Fruit fly (Drosophila melanogaster) whole organism, pupa: Measurements from ENCODE around the gene Fas1.
A peak's percentile ranks its signal among the peaks of the same experiment; 100 is the strongest.

Experiments
- CG10348 ChIP-seq: fragments of 200-800 bp; sonication (Bioruptor generic); IDR thresholded peaks from 2 replicates; pipeline ENCODE4 v1.3.6; 2022; ENCODE audit warnings: missing biosample characterization, missing genetic modification characterization
- CG12605 ChIP-seq: fragments of 200-800 bp; sonication (Bioruptor generic); IDR thresholded peaks from 2 replicates; pipeline ENCODE4 v1.3.6; 2022; ENCODE audit warnings: missing biosample characterization, missing genetic modification characterization
- CG13204 ChIP-seq: fragments of 200-800 bp; sonication (Bioruptor generic); optimal IDR thresholded peaks from 2 replicates; lab custom pipeline; 2018; ENCODE audit warnings: missing biosample characterization, mild to moderate bottlenecking, missing genetic modification characterization, moderate library complexity
- CG14655 ChIP-seq: fragments of 200-800 bp; sonication (Bioruptor generic); optimal IDR thresholded peaks from 3 replicates; lab custom pipeline; 2017; ENCODE audit warnings: mild to moderate bottlenecking, missing biosample characterization, missing genetic modification reagents, missing genetic modification characterization
- CG15710 ChIP-seq: fragments of 200-800 bp; sonication (Bioruptor generic); optimal IDR thresholded peaks from 2 replicates; lab custom pipeline; 2018; ENCODE audit warnings: missing biosample characterization, mild to moderate bottlenecking, missing genetic modification characterization, moderate library complexity
- CG17806 ChIP-seq: fragments of 200-800 bp; sonication (Bioruptor generic); optimal IDR thresholded peaks from 2 replicates; lab custom pipeline; 2018; ENCODE audit warnings: missing biosample characterization, mild to moderate bottlenecking, missing genetic modification characterization, moderate library complexity
- CG32121 ChIP-seq: fragments of 200-800 bp; sonication (Bioruptor generic); IDR thresholded peaks from 2 replicates; pipeline ENCODE4 v1.3.6; 2022; ENCODE audit warnings: missing biosample characterization, missing genetic modification characterization
- CG34367 ChIP-seq: fragments of 200-800 bp; sonication (Bioruptor generic); optimal IDR thresholded peaks from 2 replicates; lab custom pipeline; 2018; ENCODE audit warnings: missing biosample characterization, mild to moderate bottlenecking, missing genetic modification characterization
- CG4496 ChIP-seq: fragments of 200-800 bp; sonication (Bioruptor generic); IDR thresholded peaks from 3 replicates; pipeline ENCODE4 v1.3.6; 2022; ENCODE audit warnings: missing biosample characterization, missing genetic modification characterization
- CG8159 ChIP-seq: fragments of 200-800 bp; sonication (Bioruptor generic); optimal IDR thresholded peaks from 3 replicates; lab custom pipeline; 2018; ENCODE audit warnings: missing biosample characterization, mild to moderate bottlenecking, missing genetic modification characterization, moderate library complexity
- CG8301 ChIP-seq: fragments of 200-800 bp; sonication (Bioruptor generic); optimal IDR thresholded peaks from 2 replicates; lab custom pipeline; 2018; ENCODE audit warnings: missing biosample characterization, mild to moderate bottlenecking, missing genetic modification characterization
- CG9948 ChIP-seq: fragments of 200-800 bp; sonication (Bioruptor generic); optimal IDR thresholded peaks from 2 replicates; lab custom pipeline; 2018; ENCODE audit warnings: missing biosample characterization, mild to moderate bottlenecking, missing genetic modification characterization, moderate library complexity
- D1 ChIP-seq: fragments of 200-800 bp; sonication (Bioruptor generic); optimal IDR thresholded peaks from 2 replicates; lab custom pipeline; 2018; ENCODE audit warnings: missing biosample characterization, mild to moderate bottlenecking, missing genetic modification characterization, moderate library complexity
- EcR ChIP-seq: fragments of 200-800 bp; sonication (Bioruptor generic); optimal IDR thresholded peaks from 3 replicates; lab custom pipeline; 2019; ENCODE audit warnings: missing biosample characterization, missing genetic modification characterization, mild to moderate bottlenecking, moderate library complexity, missing genetic modification reagents
- Ets98B ChIP-seq: fragments of 200-800 bp; sonication (Bioruptor generic); IDR thresholded peaks from 2 replicates; pipeline ENCODE4 v1.3.6; 2022; ENCODE audit warnings: missing biosample characterization, missing genetic modification characterization
- Pif1A ChIP-seq: fragments of 200-800 bp; sonication (Bioruptor generic); optimal IDR thresholded peaks from 3 replicates; lab custom pipeline; 2016; ENCODE audit warnings: missing biosample characterization, missing genetic modification characterization
- Pif1B ChIP-seq: fragments of 200-800 bp; sonication (Bioruptor generic); optimal IDR thresholded peaks from 3 replicates; lab custom pipeline; 2016; ENCODE audit warnings: missing biosample characterization, missing genetic modification characterization
- Snoo ChIP-seq: fragments of 200-800 bp; sonication (Bioruptor generic); optimal IDR thresholded peaks from 3 replicates; lab custom pipeline; 2017; ENCODE audit warnings: missing biosample characterization, mild to moderate bottlenecking, missing genetic modification characterization, inconsistent platforms
- fd96Ca ChIP-seq: fragments of 200-800 bp; sonication (Bioruptor generic); IDR thresholded peaks from 3 replicates; pipeline ENCODE4 v1.3.6; 2022; ENCODE audit warnings: missing biosample characterization, missing genetic modification characterization
- gl ChIP-seq: fragments of 200-800 bp; sonication (Bioruptor generic); optimal IDR thresholded peaks from 2 replicates; lab custom pipeline; 2018; ENCODE audit warnings: missing biosample characterization, mild to moderate bottlenecking, missing genetic modification characterization
- rn ChIP-seq: fragments of 200-800 bp; sonication (Bioruptor generic); IDR thresholded peaks from 2 replicates; pipeline ENCODE4 v1.3.6; 2022; ENCODE audit warnings: missing biosample characterization, missing genetic modification characterization

Gene Fas1

DNA sequence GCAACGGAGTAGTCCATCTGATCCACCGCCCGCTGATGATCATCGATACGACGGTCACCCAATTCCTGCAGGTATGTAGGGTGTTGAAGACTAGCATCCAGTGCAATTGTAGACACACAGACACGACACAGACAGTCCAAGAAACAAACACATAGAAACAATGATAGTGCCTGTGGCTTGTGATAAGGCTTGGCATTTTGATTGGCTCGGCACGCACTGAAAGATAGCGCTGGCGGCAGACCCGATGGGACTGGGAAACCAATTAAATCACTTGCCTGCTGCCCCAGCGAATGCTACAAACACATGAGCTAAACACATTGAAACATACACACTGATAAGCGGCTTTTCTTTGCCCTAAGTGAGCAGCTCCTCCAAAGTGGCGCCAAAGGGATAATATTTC, 7.7 kb downstream of the Fas1 start:
- TF ChIP-seq CG13204 (GFP tag; lab: Kevin White, UChicago) (no peak), Ets98B (GFP tag; lab: Robert Waterston, UW) (no peak), EcR (GFP tag; lab: Kevin White, UChicago) (no peak), D1 (tag; lab: Kevin White, UChicago) (no peak)

dm6 chr3R:16640005-16640408, 15.0 kb downstream of the Fas1 start, which contains the start of gene nonA-l:
nonA-l (plus strand) TSS chr3R:16640205.
- TF ChIP-seq EcR (GFP tag; lab: Kevin White, UChicago) (no peak), Pif1B (no peak), fd96Ca (no peak), gl (no peak), CG12605 (GFP tag; lab: Robert Waterston, UW) (no peak), CG15710 (no peak), CG4496 (no peak), CG34367 (no peak), CG13204 (GFP tag; lab: Kevin White, UChicago) (no peak), CG32121 (no peak), CG8301 (tag; lab: Kevin White, UChicago) (no peak)

dm6 chr3R:16643591-16643990, 18.6 kb downstream of the Fas1 start, which contains the start of gene Arl6IP1:
Arl6IP1 (plus strand) TSS chr3R:16643605.
- TF ChIP-seq rn (GFP tag; lab: Robert Waterston, UW) = no peak
- no peak for TF ChIP-seq Snoo
- no peak for TF ChIP-seq CG15710
- TF ChIP-seq gl = no peak
- no peak for TF ChIP-seq CG9948 (tag; lab: Kevin White, UChicago)
- no peak for TF ChIP-seq EcR (GFP tag; lab: Kevin White, UChicago)
- TF ChIP-seq CG12605 (GFP tag; lab: Robert Waterston, UW) = no peak
- TF ChIP-seq CG32121 = no peak
- no peak for TF ChIP-seq CG8159 (tag; lab: Kevin White, UChicago)
- no peak for TF ChIP-seq Ets98B (GFP tag; lab: Robert Waterston, UW)
- TF ChIP-seq CG13204 (GFP tag; lab: Kevin White, UChicago) = no peak
- no peak for TF ChIP-seq D1 (tag; lab: Kevin White, UChicago)
- no peak for TF ChIP-seq CG17806
- no peak for TF ChIP-seq CG34367
- TF ChIP-seq CG14655 = no peak
- TF ChIP-seq CG10348 (GFP tag; lab: Robert Waterston, UW) = no peak
- no peak for TF ChIP-seq Pif1B
- no peak for TF ChIP-seq Pif1A (GFP tag; lab: Kevin White, UChicago)
- TF ChIP-seq CG4496 = no peak

- TF ChIP-seq CG10348 (GFP tag; lab: Robert Waterston, UW) (no peak), CG8159 (tag; lab: Kevin White, UChicago) (no peak), fd96Ca (no peak), rn (GFP tag; lab: Robert Waterston, UW) (no peak), CG17806 (peak; percentile 42), Pif1B (no peak), gl (no peak), CG8301 (tag; lab: Kevin White, UChicago) (no peak), CG9948 (tag; lab: Kevin White, UChicago) (peak; percentile 64), CG15710 (peak; percentile 67), CG34367 (peak; percentile 54), CG14655 (no peak), Snoo (peak; percentile 37), CG32121 (peak; percentile 59; the same call in 1 of the 2 replicates), Ets98B (GFP tag; lab: Robert Waterston, UW) (peak; percentile 63; the same call in 1 of the 2 replicates), CG12605 (GFP tag; lab: Robert Waterston, UW) (no peak; the same call in 1 of the 2 replicates), CG13204 (GFP tag; lab: Kevin White, UChicago) (no peak), Pif1A (GFP tag; lab: Kevin White, UChicago) (no peak), EcR (GFP tag; lab: Kevin White, UChicago) (no peak), D1 (tag; lab: Kevin White, UChicago) (no peak), CG4496 (peak; percentile 77; the same call in 2 of the 3 replicates)
Observed at dm6 chr3R:16646952-16647715, 22.1 kb downstream of the Fas1 start, which contains the start of the genes CG10324 and CCT3. CG10324 (minus strand) TSS chr3R:16647004. CCT3 (plus strand) TSS chr3R:16647605.

DNA sequence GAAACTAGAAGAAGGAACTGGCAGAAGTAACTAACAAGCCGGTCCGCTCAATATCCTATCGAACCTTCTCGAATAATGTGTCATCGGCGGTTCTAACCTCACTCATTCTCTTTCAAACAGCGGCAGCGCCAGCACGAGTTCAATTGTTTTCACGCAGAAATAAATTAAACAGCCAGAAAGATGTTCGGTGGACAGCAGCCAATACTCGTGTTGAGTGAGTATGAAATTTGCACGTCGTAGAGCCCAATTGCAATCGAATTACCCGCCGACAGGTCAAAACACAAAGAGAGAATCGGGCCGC, 22.6 kb downstream of the Fas1 start:
- TF ChIP-seq CG12605 (GFP tag; lab: Robert Waterston, UW) = no peak
- no peak for TF ChIP-seq CG32121
- TF ChIP-seq rn (GFP tag; lab: Robert Waterston, UW) = no peak
- TF ChIP-seq CG15710 = no peak
- TF ChIP-seq CG8159 (tag; lab: Kevin White, UChicago) = no peak
- TF ChIP-seq Ets98B (GFP tag; lab: Robert Waterston, UW) = no peak
- TF ChIP-seq EcR (GFP tag; lab: Kevin White, UChicago) = no peak
- no peak for TF ChIP-seq Pif1B
- no peak for TF ChIP-seq CG9948 (tag; lab: Kevin White, UChicago)
- TF ChIP-seq Snoo = no peak
- TF ChIP-seq CG17806 = no peak
- no peak for TF ChIP-seq CG4496
- TF ChIP-seq gl = no peak

DNA sequence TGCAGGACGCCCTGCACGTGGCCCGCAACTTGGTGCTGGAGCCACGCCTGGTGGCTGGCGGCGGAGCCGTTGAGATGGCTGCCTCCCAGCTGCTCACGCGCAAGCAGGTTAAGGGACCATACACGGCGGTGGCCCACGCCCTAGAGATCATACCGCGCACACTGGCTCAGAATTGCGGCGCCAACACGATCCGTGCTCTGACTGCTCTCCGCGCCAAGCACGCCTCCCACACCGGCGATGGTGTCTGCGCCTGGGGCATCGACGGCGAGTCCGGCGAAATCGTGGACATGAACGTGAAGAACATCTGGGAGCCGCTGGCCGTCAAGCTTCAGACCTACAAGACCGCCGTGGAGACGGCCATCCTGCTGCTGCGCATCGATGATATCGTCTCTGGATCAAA, 24.2 kb downstream of the Fas1 start:
- no peak for TF ChIP-seq gl
- no peak for TF ChIP-seq CG14655
- no peak for TF ChIP-seq fd96Ca
- TF ChIP-seq CG8301 (tag; lab: Kevin White, UChicago) = no peak
- no peak for TF ChIP-seq EcR (GFP tag; lab: Kevin White, UChicago)
- TF ChIP-seq Pif1A (GFP tag; lab: Kevin White, UChicago) = no peak
- no peak for TF ChIP-seq Ets98B (GFP tag; lab: Robert Waterston, UW)
- TF ChIP-seq rn (GFP tag; lab: Robert Waterston, UW) = no peak
- no peak for TF ChIP-seq CG8159 (tag; lab: Kevin White, UChicago)
